Worm (Caenorhabditis elegans) whole organism, early embryonic: ENCODE data around the gene R74.7.

Experiments
- aly-1 ChIP-seq: sonication (generic microtip); optimal IDR thresholded peaks from 2 replicates; lab custom pipeline; 2016; ENCODE audit warnings: missing genetic modification characterization, missing compliant biosample characterization
- ama-1 ChIP-seq: fragments of 150-350 bp; optimal IDR thresholded peaks from 2 replicates; lab custom pipeline; 2014
- ceh-13 ChIP-seq: fragments of 200-800 bp; sonication (Bioruptor generic); optimal IDR thresholded peaks from 2 replicates; lab custom pipeline; 2018; ENCODE audit warnings: mild to moderate bottlenecking, missing genetic modification characterization, missing compliant biosample characterization
- ceh-36 ChIP-seq: sonication (generic microtip); optimal IDR thresholded peaks from 2 replicates; lab custom pipeline; 2016; ENCODE audit warnings: missing genetic modification characterization, inconsistent platforms, missing compliant biosample characterization
- ets-7 ChIP-seq: sonication (generic microtip); optimal IDR thresholded peaks from 2 replicates; lab custom pipeline; 2016; ENCODE audit warnings: missing genotype, missing genetic modification characterization, missing compliant biosample characterization
- flt-1 ChIP-seq: fragments of 200-800 bp; sonication (Bioruptor generic); IDR thresholded peaks from 2 replicates; pipeline ENCODE4 v1.3.6; 2022; ENCODE audit warnings: missing genetic modification characterization, missing compliant biosample characterization
- pes-1 ChIP-seq: fragments of 200-800 bp; sonication (Bioruptor generic); IDR thresholded peaks from 2 replicates; pipeline ENCODE4 v1.3.6; 2022; ENCODE audit warnings: missing genetic modification reagents, missing genetic modification characterization, missing compliant biosample characterization
- scrt-1 ChIP-seq: fragments of 200-800 bp; sonication (Bioruptor generic); IDR thresholded peaks from 2 replicates; pipeline ENCODE4 v1.3.6; 2022; ENCODE audit warnings: missing genetic modification characterization, missing compliant biosample characterization
- sea-1 ChIP-seq: fragments of 200-800 bp; sonication (Bioruptor generic); conservative IDR thresholded peaks from 2 replicates; pipeline ENCODE4 v1.3.6; 2022; ENCODE audit warnings: missing genetic modification characterization, missing compliant biosample characterization
- tbx-11 ChIP-seq: fragments of 200-800 bp; sonication (Bioruptor generic); IDR thresholded peaks from 2 replicates; pipeline ENCODE4 v1.3.6; 2022; ENCODE audit warnings: missing genetic modification characterization, missing compliant biosample characterization
- tbx-37 ChIP-seq: fragments of 200-800 bp; sonication (Bioruptor generic); conservative IDR thresholded peaks from 2 replicates; pipeline ENCODE4 v1.3.6; 2022; ENCODE audit warnings: missing genetic modification reagents, missing genetic modification characterization, missing compliant biosample characterization

DNA sequence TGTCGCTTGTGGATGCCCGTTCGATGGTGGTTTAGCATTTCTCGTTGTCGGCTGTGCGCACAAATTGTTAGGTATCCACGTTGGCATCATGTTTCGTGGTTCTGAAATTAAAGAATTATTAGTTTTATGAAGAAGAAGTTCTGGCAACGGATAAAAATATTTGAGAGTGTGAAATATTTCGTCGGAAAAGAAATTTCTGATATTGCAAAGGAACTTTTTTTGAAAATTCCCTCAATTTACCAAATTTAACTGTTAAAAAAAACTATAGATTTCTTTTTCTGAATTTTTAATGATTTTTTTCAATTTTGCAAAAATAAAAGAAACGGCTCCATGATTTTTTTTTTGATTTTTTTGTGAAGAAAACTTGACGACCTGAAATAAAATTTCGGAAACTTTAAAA is 23.8 kb downstream of the R74.7 start, which contains the start of gene mpk-1:
- TF ChIP-seq pes-1, result no peak
- TF ChIP-seq tbx-11 (GFP tag; lab: Robert Waterston, UW), result no peak
- TF ChIP-seq tbx-37 (GFP tag; lab: Robert Waterston, UW), result no peak
- no peak for TF ChIP-seq ceh-36 (tag; lab: Kevin White, UChicago)
- TF ChIP-seq ama-1 (lab: Kevin White, UChicago), result no peak
- TF ChIP-seq aly-1, result no peak
- no peak for TF ChIP-seq ceh-13 (GFP tag; lab: Kevin White, UChicago)
- no peak for TF ChIP-seq sea-1 (GFP tag; lab: Robert Waterston, UW)
- TF ChIP-seq flt-1 (GFP tag; lab: Robert Waterston, UW), result no peak
- TF ChIP-seq ets-7, result no peak
- TF ChIP-seq scrt-1, result no peak
